Worm (Caenorhabditis elegans) whole organism, midembryonic: ENCODE measurements around the gene mpz-6.

Experiments
- T22C8.4 ChIP-seq: fragments of 200-800 bp; sonication (Bioruptor generic); IDR thresholded peaks from 2 replicates; pipeline ENCODE4 v1.3.6; 2022; ENCODE audit warnings: missing genetic modification characterization, missing compliant biosample characterization
- cog-1 ChIP-seq: sonication (generic microtip); optimal IDR thresholded peaks from 2 replicates; lab custom pipeline; 2016; ENCODE audit warnings: missing genetic modification characterization, missing compliant biosample characterization
- flt-1 ChIP-seq: fragments of 200-800 bp; sonication (Bioruptor generic); IDR thresholded peaks from 2 replicates; pipeline ENCODE4 v1.3.6; 2022; ENCODE audit warnings: missing genetic modification characterization, missing compliant biosample characterization
- klf-2 ChIP-seq: fragments of 200-800 bp; sonication (Bioruptor generic); conservative IDR thresholded peaks from 2 replicates; pipeline ENCODE4 v1.3.6; 2022; ENCODE audit warnings: missing genetic modification reagents, missing genetic modification characterization, missing compliant biosample characterization
- med-1 ChIP-seq: sonication (generic microtip); optimal IDR thresholded peaks from 2 replicates; lab custom pipeline; 2017; ENCODE audit warnings: missing genetic modification characterization, mild to moderate bottlenecking, missing compliant biosample characterization, antibody characterized with exemption, missing genetic modification reagents; ENCODE audit not compliant: insufficient read depth
- ref-1 ChIP-seq: fragments of 200-800 bp; sonication (Bioruptor generic); conservative IDR thresholded peaks from 2 replicates; pipeline ENCODE4 v1.3.6; 2022; ENCODE audit warnings: missing genetic modification reagents, missing genetic modification characterization, missing compliant biosample characterization
- tab-1 ChIP-seq: fragments of 200-800 bp; sonication (Bioruptor generic); IDR thresholded peaks from 2 replicates; pipeline ENCODE4 v1.3.6; 2022; ENCODE audit warnings: missing genetic modification characterization, missing compliant biosample characterization
- ztf-23 ChIP-seq: fragments of 200-800 bp; sonication (Bioruptor generic); IDR thresholded peaks from 2 replicates; pipeline ENCODE4 v1.3.6; 2022; ENCODE audit warnings: missing genetic modification reagents, missing genetic modification characterization, missing compliant biosample characterization
- ztf-29 ChIP-seq: fragments of 200-800 bp; sonication (Bioruptor generic); IDR thresholded peaks from 2 replicates; pipeline ENCODE4 v1.3.6; 2022; ENCODE audit warnings: missing genetic modification reagents, missing genetic modification characterization, missing compliant biosample characterization

Gene mpz-6

DNA sequence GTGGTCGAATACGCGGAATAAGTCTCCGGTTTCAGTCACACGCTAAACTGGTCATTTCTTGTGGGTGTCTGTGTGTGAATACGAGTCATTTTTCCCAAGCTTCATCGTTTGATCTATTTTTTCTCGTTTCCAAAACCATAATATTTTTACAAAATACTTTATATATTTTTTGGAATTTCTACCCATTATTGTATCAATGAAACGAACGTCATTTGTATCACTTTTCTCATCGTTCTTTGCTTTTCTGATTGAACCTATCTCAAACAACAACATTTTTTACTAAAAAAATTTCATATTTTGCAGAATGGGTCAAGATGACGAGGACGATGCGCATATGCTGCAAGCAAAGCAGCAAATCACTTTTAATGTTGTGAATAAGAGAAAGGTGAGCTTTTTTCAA, 48.7 kb downstream of the mpz-6 start, which contains the start of gene mel-11:
Gene mel-11, plus strand, starts transcription at position 301 of the 400 bp plus-strand sequence.
- TF ChIP-seq cog-1 (tag; lab: Kevin White, UChicago) (no peak), ztf-23 (GFP tag; lab: Robert Waterston, UW) (no peak), ref-1 (GFP tag; lab: Robert Waterston, UW) (no peak), klf-2 (GFP tag; lab: Robert Waterston, UW) (no peak), tab-1 (GFP tag; lab: Robert Waterston, UW) (no peak), med-1 (GFP tag; lab: Kevin White, UChicago) (no peak), ztf-29 (no peak), T22C8.4 (no peak), flt-1 (no peak)

DNA sequence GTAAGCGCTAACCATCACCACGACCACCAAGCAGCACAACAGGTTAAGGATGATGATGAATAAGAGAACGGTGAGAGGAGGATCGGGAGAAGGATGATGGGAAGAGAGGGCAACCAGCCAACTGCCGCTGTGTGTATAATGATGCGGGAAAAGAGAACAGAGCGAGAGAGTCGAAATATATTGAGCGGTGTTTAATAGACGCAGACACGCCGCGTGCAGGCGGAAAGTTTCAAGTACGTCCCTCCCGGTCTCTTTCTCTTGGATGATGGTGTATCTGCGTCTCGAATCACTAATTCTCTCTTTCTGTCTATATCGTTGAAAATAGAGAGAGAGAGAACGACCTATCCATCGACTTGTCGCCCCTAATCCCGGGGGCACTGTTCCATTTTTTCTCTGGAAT, 50.2 kb downstream of the mpz-6 start:
- TF ChIP-seq ztf-23 (GFP tag; lab: Robert Waterston, UW) (no peak), cog-1 (tag; lab: Kevin White, UChicago) (peak; percentile 27), T22C8.4 (no peak)
